In the genomic region with DNA sequence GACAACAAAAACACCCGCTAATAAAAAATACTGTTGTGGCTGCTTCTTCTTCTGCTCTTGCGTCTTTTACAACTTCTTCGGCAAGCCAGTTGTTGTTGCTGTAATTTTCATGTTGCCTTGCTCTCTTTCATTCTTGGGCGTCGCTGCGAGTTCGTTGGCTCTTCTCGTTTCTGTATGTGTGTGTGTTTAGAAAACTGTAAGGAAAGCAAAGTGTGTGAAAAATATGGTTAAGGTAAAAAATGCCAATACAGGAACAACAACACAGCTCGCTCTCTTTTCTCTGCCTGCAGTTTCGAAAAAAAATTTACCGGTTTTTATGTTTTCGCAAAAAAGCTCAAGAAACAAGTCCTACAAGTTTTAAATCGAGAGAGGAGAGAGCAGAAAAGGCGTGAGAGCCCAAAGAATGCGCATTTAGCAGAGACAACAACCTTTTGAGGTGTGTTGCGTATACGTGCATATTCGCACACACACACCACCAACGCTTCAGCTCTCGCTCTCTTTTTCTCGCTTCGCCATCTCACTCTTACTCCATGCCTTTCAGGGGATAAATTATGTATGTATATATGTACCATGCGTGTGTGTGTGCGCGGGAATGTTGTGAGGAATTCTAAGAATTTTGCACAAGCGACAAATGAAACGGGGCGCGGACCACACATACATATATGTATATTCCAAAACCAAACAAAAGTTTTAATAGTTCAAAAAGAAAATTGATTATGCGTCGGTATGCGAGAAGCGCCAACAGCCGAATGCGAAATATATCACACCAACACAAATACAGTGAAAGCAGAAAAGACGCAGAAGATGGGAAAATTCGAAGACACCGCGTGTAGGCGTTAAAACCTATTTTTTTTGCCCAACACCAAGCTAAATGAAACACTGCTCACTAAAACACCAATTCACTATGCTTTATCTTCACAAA, we compare ENCODE assay signal across 3 fruit fly cellular contexts.
A peak's percentile ranks its signal among the peaks of the same experiment; 100 is the strongest.
TF ChIP-seq lines count a peak whose summit lies in the region.

No protein-coding gene starts in this region.

TF ChIP-seq in whole organism, embryonic, 481 proteins besides CTCF, POLR2A, EP300 and RAD21 (continued from another document and continues in another):
- TF ChIP-seq vvl (GFP tag; IDR thresholded peaks at IDR 0.05; lab: Robert Waterston, UW) = peak; percentile 69
- TF ChIP-seq lola (GFP tag; optimal IDR thresholded peaks at IDR 0.05; lab: Kevin White, UChicago) = peak in 1 of 3 experiments; percentile 66
- peak; percentile 22 for TF ChIP-seq lbe (GFP tag; optimal IDR thresholded peaks at IDR 0.05; lab: Kevin White, UChicago)
- 0 out of 2 replicates have a peak, but pooled peaks have one; percentile 37 for TF ChIP-seq sna (GFP tag; IDR thresholded peaks at IDR 0.05; lab: Robert Waterston, UW; ENCODE audit: partially characterized antibody)
- TF ChIP-seq ewg (GFP tag; optimal IDR thresholded peaks at IDR 0.05; lab: Kevin White, UChicago) = peak; percentile 74
- peak; percentile 76; the same call in 2 of the 3 replicates for TF ChIP-seq z (GFP tag; IDR thresholded peaks at IDR 0.05; lab: Robert Waterston, UW)
- peak; percentile 34 for TF ChIP-seq abd-A (tag; optimal IDR thresholded peaks at IDR 0.05; lab: Kevin White, UChicago)
- TF ChIP-seq CG17612 (GFP tag; IDR thresholded peaks at IDR 0.05; lab: Robert Waterston, UW) = no peak
- peak; percentile 94 for TF ChIP-seq CG8478 (optimal IDR thresholded peaks at IDR 0.05; lab: Kevin White, UChicago)
- TF ChIP-seq Opbp (GFP tag; IDR thresholded peaks at IDR 0.05; lab: Robert Waterston, UW; ENCODE audit: partially characterized antibody) = peak; percentile 40; the same call in 1 of the 3 replicates
- TF ChIP-seq Adf1 (GFP tag; IDR thresholded peaks at IDR 0.05; lab: Robert Waterston, UW) = peak; percentile 53; the same call in 1 of the 2 replicates
- no peak for TF ChIP-seq CG7556 (GFP tag; optimal IDR thresholded peaks at IDR 0.05; lab: Kevin White, UChicago)
- TF ChIP-seq Pdp1 (GFP tag; optimal IDR thresholded peaks at IDR 0.05; lab: Kevin White, UChicago) = peak in 1 of 2 experiments; percentile 52
- TF ChIP-seq sd (tag; optimal IDR thresholded peaks at IDR 0.05; lab: Kevin White, UChicago) = peak; percentile 100
- TF ChIP-seq CG17829 (tag; optimal IDR thresholded peaks at IDR 0.05; lab: Kevin White, UChicago) = peak; percentile 39
- TF ChIP-seq CG3995 (GFP tag; optimal IDR thresholded peaks at IDR 0.05; lab: Kevin White, UChicago) = no peak
- TF ChIP-seq Meics (GFP tag; optimal IDR thresholded peaks at IDR 0.05; lab: Kevin White, UChicago) = no peak
- peak; percentile 55 for TF ChIP-seq Ets65A (GFP tag; lab: Kevin White, UChicago)
- peak; percentile 6; the same call in 1 of the 2 replicates for TF ChIP-seq Xrp1 (GFP tag; IDR thresholded peaks at IDR 0.05; lab: Robert Waterston, UW)
- TF ChIP-seq chinmo (GFP tag; IDR thresholded peaks at IDR 0.05; lab: Robert Waterston, UW; ENCODE audit: partially characterized antibody) = peak; percentile 97
- TF ChIP-seq CG15479 (GFP tag; optimal IDR thresholded peaks at IDR 0.05; lab: Kevin White, UChicago) = peak; percentile 94
- TF ChIP-seq C15 (GFP tag; IDR thresholded peaks at IDR 0.05; lab: Robert Waterston, UW) = no peak
- peak; percentile 31; the same call in 1 of the 2 replicates for TF ChIP-seq unc-4 (GFP tag; IDR thresholded peaks at IDR 0.05; lab: Robert Waterston, UW; ENCODE audit: partially characterized antibody)
- no peak for TF ChIP-seq CG6854 (GFP tag; optimal IDR thresholded peaks at IDR 0.05; lab: Kevin White, UChicago)
- peak; percentile 100 for TF ChIP-seq nerfin-1 (tag; optimal IDR thresholded peaks at IDR 0.05; lab: Kevin White, UChicago)
- TF ChIP-seq hkb (optimal IDR thresholded peaks at IDR 0.05; lab: Kevin White, UChicago) = peak; percentile 51
- peak; percentile 77 for TF ChIP-seq hkb (GFP tag; IDR thresholded peaks at IDR 0.05; lab: Robert Waterston, UW)
- peak; percentile 45 for TF ChIP-seq CG3163 (GFP tag; optimal IDR thresholded peaks at IDR 0.05; lab: Kevin White, UChicago)
- peak; percentile 97 for TF ChIP-seq rib (GFP tag; IDR thresholded peaks at IDR 0.05; lab: Robert Waterston, UW)
- no peak for TF ChIP-seq cas (GFP tag; IDR thresholded peaks at IDR 0.05; lab: Robert Waterston, UW)
- peak; percentile 48 for TF ChIP-seq cad (GFP tag; optimal IDR thresholded peaks at IDR 0.05; lab: Kevin White, UChicago)
- peak; percentile 36 for TF ChIP-seq bbx (GFP tag; IDR thresholded peaks at IDR 0.05; lab: Robert Waterston, UW; ENCODE audit: partially characterized antibody)
- TF ChIP-seq amos (GFP tag; IDR thresholded peaks at IDR 0.05; lab: Robert Waterston, UW; ENCODE audit: partially characterized antibody) = 0 out of 2 replicates have a peak, but pooled peaks have one; percentile 11
- TF ChIP-seq Med (GFP tag; lab: Kevin White, UChicago) = peak; percentile 83
- peak; percentile 50; the same call in 2 of the 3 replicates for TF ChIP-seq CG6791 (GFP tag; IDR thresholded peaks at IDR 0.05; lab: Robert Waterston, UW; ENCODE audit: partially characterized antibody)
- peak; percentile 36 for TF ChIP-seq sens (GFP tag; lab: Kevin White, UChicago)

TF ChIP-seq in whole organism, prepupa, 60 proteins besides CTCF, POLR2A, EP300 and RAD21 (continued from another document):
- no peak for TF ChIP-seq CG31627 (GFP tag; optimal IDR thresholded peaks at IDR 0.05; lab: Kevin White, UChicago)
- no peak for TF ChIP-seq pdm3 (GFP tag; optimal IDR thresholded peaks at IDR 0.05; lab: Kevin White, UChicago)
- TF ChIP-seq CG6276 (GFP tag; optimal IDR thresholded peaks at IDR 0.05; lab: Kevin White, UChicago) = no peak
- peak; percentile 9; the same call in 1 of the 2 replicates for TF ChIP-seq CG15336 (GFP tag; IDR thresholded peaks at IDR 0.05; lab: Robert Waterston, UW)
- TF ChIP-seq CG1621 (tag; optimal IDR thresholded peaks at IDR 0.05; lab: Kevin White, UChicago) = no peak
- TF ChIP-seq Eip93F (GFP tag; optimal IDR thresholded peaks at IDR 0.05; lab: Kevin White, UChicago) = no peak
- TF ChIP-seq fd85E (GFP tag; optimal IDR thresholded peaks at IDR 0.05; lab: Kevin White, UChicago) = no peak
- TF ChIP-seq CG6854 (GFP tag; optimal IDR thresholded peaks at IDR 0.05; lab: Kevin White, UChicago) = no peak
- no peak for TF ChIP-seq Gug (GFP tag; IDR thresholded peaks at IDR 0.05; lab: Robert Waterston, UW)
- no peak for TF ChIP-seq Hr4 (GFP tag; optimal IDR thresholded peaks at IDR 0.05; lab: Kevin White, UChicago)
- TF ChIP-seq OdsH (GFP tag; optimal IDR thresholded peaks at IDR 0.05; lab: Kevin White, UChicago) = no peak
- no peak for TF ChIP-seq CG4318 (GFP tag; optimal IDR thresholded peaks at IDR 0.05; lab: Kevin White, UChicago)
- TF ChIP-seq svp (GFP tag; lab: Kevin White, UChicago) = peak; percentile 84
- no peak for TF ChIP-seq Smox (GFP tag; optimal IDR thresholded peaks at IDR 0.05; lab: Kevin White, UChicago)
- no peak for TF ChIP-seq Hr38 (GFP tag; optimal IDR thresholded peaks at IDR 0.05; lab: Kevin White, UChicago)
- TF ChIP-seq fkh (GFP tag; optimal IDR thresholded peaks at IDR 0.05; lab: Kevin White, UChicago) = no peak
- no peak for TF ChIP-seq CG10631 (GFP tag; optimal IDR thresholded peaks at IDR 0.05; lab: Kevin White, UChicago)
- TF ChIP-seq CG11762 (GFP tag; optimal IDR thresholded peaks at IDR 0.05; lab: Kevin White, UChicago; ENCODE audit: insufficient read depth) = no peak
- TF ChIP-seq Lpt (GFP tag; optimal IDR thresholded peaks at IDR 0.05; lab: Kevin White, UChicago) = peak; percentile 70
- TF ChIP-seq acj6 (GFP tag; optimal IDR thresholded peaks at IDR 0.05; lab: Kevin White, UChicago) = no peak
- no peak for TF ChIP-seq Blimp-1 (GFP tag; optimal IDR thresholded peaks at IDR 0.05; lab: Kevin White, UChicago)
- peak in 1 of 2 experiments; percentile 24 for TF ChIP-seq salr (GFP tag; optimal IDR thresholded peaks at IDR 0.05; lab: Kevin White, UChicago)
- TF ChIP-seq CG7368 (GFP tag; optimal IDR thresholded peaks at IDR 0.05; lab: Kevin White, UChicago) = no peak
- no peak for TF ChIP-seq spab (GFP tag; optimal IDR thresholded peaks at IDR 0.05; lab: Kevin White, UChicago)
- no peak for TF ChIP-seq Ets21C (GFP tag; optimal IDR thresholded peaks at IDR 0.05; lab: Kevin White, UChicago)
- peak; percentile 25 for TF ChIP-seq dsx (GFP tag; optimal IDR thresholded peaks at IDR 0.05; lab: Kevin White, UChicago; ENCODE audit: poor library complexity, severe bottlenecking)
- no peak for TF ChIP-seq eg (GFP tag; IDR thresholded peaks at IDR 0.05; lab: Robert Waterston, UW)
- TF ChIP-seq CG3032 (tag; optimal IDR thresholded peaks at IDR 0.05; lab: Kevin White, UChicago) = peak; percentile 1
- peak; percentile 32 for TF ChIP-seq vri (GFP tag; optimal IDR thresholded peaks at IDR 0.05; lab: Kevin White, UChicago)
- TF ChIP-seq CG32006 (GFP tag; optimal IDR thresholded peaks at IDR 0.05; lab: Kevin White, UChicago) = no peak
- TF ChIP-seq cyc (GFP tag; optimal IDR thresholded peaks at IDR 0.05; lab: Kevin White, UChicago) = no peak
- TF ChIP-seq CG6808 (GFP tag; optimal IDR thresholded peaks at IDR 0.05; lab: Kevin White, UChicago) = no peak
- no peak for TF ChIP-seq CG10669 (GFP tag; optimal IDR thresholded peaks at IDR 0.05; lab: Kevin White, UChicago)
- peak; percentile 55 for TF ChIP-seq Sox14 (GFP tag; optimal IDR thresholded peaks at IDR 0.05; lab: Kevin White, UChicago)
- no peak for TF ChIP-seq CG8119 (GFP tag; IDR thresholded peaks at IDR 0.05; lab: Robert Waterston, UW)
- no peak for TF ChIP-seq CG16779 (tag; optimal IDR thresholded peaks at IDR 0.05; lab: Kevin White, UChicago)
- no peak for TF ChIP-seq achi (GFP tag; optimal IDR thresholded peaks at IDR 0.05; lab: Kevin White, UChicago)
- TF ChIP-seq lz (GFP tag; optimal IDR thresholded peaks at IDR 0.05; lab: Kevin White, UChicago) = no peak
- peak; percentile 27; the same call in 1 of the 3 replicates for TF ChIP-seq CG6163 (GFP tag; IDR thresholded peaks at IDR 0.05; lab: Robert Waterston, UW)
- TF ChIP-seq dac (GFP tag; optimal IDR thresholded peaks at IDR 0.05; lab: Kevin White, UChicago) = no peak
- TF ChIP-seq Met (GFP tag; optimal IDR thresholded peaks at IDR 0.05; lab: Kevin White, UChicago) = peak; percentile 1

TF ChIP-seq in whole organism, pupa, 21 proteins besides CTCF, POLR2A, EP300 and RAD21 (continued from another document):
- no peak for TF ChIP-seq gl (tag; optimal IDR thresholded peaks at IDR 0.05; lab: Kevin White, UChicago)
TF ChIP-seq in whole organism, pupa: peak in this region for 6.
